Fruit fly (Drosophila melanogaster) whole organism, embryonic: Measurements from ENCODE around the gene DEF8.

ENCODE experiments used
- BEAF-32 ChIP-seq: fragments of 200-800 bp; sonication (Bioruptor generic); optimal IDR thresholded peaks from 3 replicates; lab custom pipeline; 2017; ENCODE audit warnings: missing biosample characterization, missing genetic modification characterization, mild to moderate bottlenecking, moderate library complexity, missing genetic modification reagents
- Bgb ChIP-seq: fragments of 200-800 bp; sonication (Bioruptor generic); IDR thresholded peaks from 2 replicates; pipeline ENCODE4 v1.3.6; 2022; ENCODE audit warnings: missing biosample characterization, missing genetic modification characterization; ENCODE audit not compliant: partially characterized antibody
- CG11456 ChIP-seq: fragments of 200-800 bp; sonication (Bioruptor generic); IDR thresholded peaks from 3 replicates; pipeline ENCODE4 v1.3.6; 2022; ENCODE audit warnings: missing biosample characterization, missing genetic modification characterization
- CG11560 ChIP-seq: fragments of 200-800 bp; sonication (Bioruptor generic); IDR thresholded peaks from 3 replicates; pipeline ENCODE4 v1.3.6; 2022; ENCODE audit warnings: missing biosample characterization, missing genetic modification characterization
- CG12155 ChIP-seq: fragments of 200-800 bp; sonication (Bioruptor generic); optimal IDR thresholded peaks from 3 replicates; lab custom pipeline; 2016; ENCODE audit warnings: missing biosample characterization, missing genetic modification characterization
- CG12299 ChIP-seq: fragments of 200-800 bp; sonication (Bioruptor generic); optimal IDR thresholded peaks from 2 replicates; lab custom pipeline; 2018; ENCODE audit warnings: missing biosample characterization, mild to moderate bottlenecking, missing genetic modification characterization
- CG14710 ChIP-seq: fragments of 200-800 bp; sonication (Bioruptor generic); optimal IDR thresholded peaks from 3 replicates; lab custom pipeline; 2019; ENCODE audit warnings: missing biosample characterization, mild to moderate bottlenecking, missing genetic modification characterization, moderate library complexity
- CG16779 ChIP-seq: fragments of 200-800 bp; sonication (Bioruptor generic); IDR thresholded peaks from 2 replicates; pipeline ENCODE4 v1.3.6; 2022; ENCODE audit warnings: missing biosample characterization, missing genetic modification characterization
- CG16863 ChIP-seq: fragments of 200-800 bp; sonication (Bioruptor generic); optimal IDR thresholded peaks from 3 replicates; lab custom pipeline; 2016; ENCODE audit warnings: missing biosample characterization, missing genetic modification characterization
- CG17612 ChIP-seq: fragments of 200-800 bp; sonication (Bioruptor generic); IDR thresholded peaks from 2 replicates; pipeline ENCODE4 v1.3.6; 2022; ENCODE audit warnings: missing biosample characterization, missing genetic modification characterization
- CG2116 ChIP-seq: fragments of 200-800 bp; sonication (Bioruptor generic); optimal IDR thresholded peaks from 3 replicates; lab custom pipeline; 2018; ENCODE audit warnings: missing biosample characterization, mild to moderate bottlenecking, missing genetic modification characterization
- CG34422 ChIP-seq: fragments of 200-800 bp; sonication (Bioruptor generic); IDR thresholded peaks from 3 replicates; pipeline ENCODE4 v1.3.6; 2022; ENCODE audit warnings: missing biosample characterization, missing genetic modification characterization
- CG3726 ChIP-seq: fragments of 200-800 bp; sonication (Bioruptor generic); IDR thresholded peaks from 3 replicates; pipeline ENCODE4, ENCODE4 v1.3.6; 2022; ENCODE audit warnings: missing biosample characterization, missing genetic modification characterization
- CG43689 ChIP-seq: fragments of 200-800 bp; sonication (Bioruptor generic); IDR thresholded peaks from 2 replicates; pipeline ENCODE4 v1.3.6; 2022; ENCODE audit warnings: missing biosample characterization, missing genetic modification characterization
- CG6791 ChIP-seq: fragments of 200-800 bp; sonication (Bioruptor generic); IDR thresholded peaks from 3 replicates; pipeline ENCODE4 v1.3.6; 2022; ENCODE audit warnings: missing biosample characterization, missing genetic modification characterization; ENCODE audit not compliant: partially characterized antibody
- CG7963 ChIP-seq: fragments of 200-800 bp; sonication (Bioruptor generic); IDR thresholded peaks from 3 replicates; pipeline ENCODE4 v1.3.6; 2022; ENCODE audit warnings: missing biosample characterization, missing genetic modification characterization; ENCODE audit not compliant: partially characterized antibody
- CG8478 ChIP-seq: fragments of >200 bp; optimal IDR thresholded peaks from 2 replicates; lab custom pipeline; 2018
- CkIIα-i1 ChIP-seq: fragments of 200-800 bp; sonication (Bioruptor generic); IDR thresholded peaks from 2 replicates; pipeline ENCODE4 v1.3.6; 2022; ENCODE audit warnings: missing biosample characterization, missing genetic modification characterization
- Dbx ChIP-seq: fragments of 200-800 bp; sonication (Bioruptor generic); IDR thresholded peaks from 3 replicates; pipeline ENCODE4 v1.3.6; 2022; ENCODE audit warnings: missing biosample characterization, missing genetic modification characterization
- Dip3 ChIP-seq: fragments of 200-800 bp; sonication (Bioruptor generic); optimal IDR thresholded peaks from 3 replicates; lab custom pipeline; 2016; ENCODE audit warnings: missing biosample characterization, missing genetic modification characterization
- Dref ChIP-seq: fragments of 200-800 bp; sonication (Bioruptor generic); IDR thresholded peaks from 2 replicates; pipeline ENCODE4 v1.3.6; 2022; ENCODE audit warnings: missing biosample characterization, missing genetic modification characterization
- HLH4C ChIP-seq: fragments of 200-800 bp; sonication (Bioruptor generic); IDR thresholded peaks from 3 replicates; pipeline ENCODE4 v1.3.6; 2022; ENCODE audit warnings: missing biosample characterization, missing genetic modification characterization; ENCODE audit not compliant: partially characterized antibody
- HLH54F ChIP-seq: fragments of 200-800 bp; sonication (Bioruptor generic); optimal IDR thresholded peaks from 3 replicates; lab custom pipeline; 2016; ENCODE audit warnings: missing biosample characterization, missing genetic modification characterization
- MBD-R2 ChIP-seq: fragments of 200-800 bp; sonication (Bioruptor generic); IDR thresholded peaks from 2 replicates; pipeline ENCODE4 v1.3.6; 2022; ENCODE audit warnings: missing biosample characterization, missing genetic modification characterization
- Med ChIP-seq: fragments of 200-800 bp; sonication (Bioruptor generic); peaks from one replicate; lab custom pipeline; 2016; ENCODE audit warnings: missing biosample characterization, missing genetic modification characterization, mild to moderate bottlenecking, inconsistent platforms, moderate library complexity
- NC2α ChIP-seq: fragments of 200-800 bp; sonication (Bioruptor generic); optimal IDR thresholded peaks from 2 replicates; lab custom pipeline; 2016; ENCODE audit warnings: missing biosample characterization, missing genetic modification characterization
- Opbp ChIP-seq: fragments of 200-800 bp; sonication (Bioruptor generic); IDR thresholded peaks from 3 replicates; pipeline ENCODE4 v1.3.6; 2022; ENCODE audit warnings: missing biosample characterization, missing genetic modification characterization; ENCODE audit not compliant: partially characterized antibody
- Scr ChIP-seq: fragments of 200-800 bp; sonication (Bioruptor generic); IDR thresholded peaks from 2 replicates; pipeline ENCODE4 v1.3.6; 2022; ENCODE audit warnings: missing biosample characterization, missing genetic modification characterization; ENCODE audit not compliant: partially characterized antibody
- cato ChIP-seq: fragments of 200-800 bp; sonication (Bioruptor generic); optimal IDR thresholded peaks from 2 replicates; lab custom pipeline; 2016; ENCODE audit warnings: missing biosample characterization, missing genetic modification characterization, borderline replicate concordance
- emc ChIP-seq: fragments of 200-800 bp; sonication (Bioruptor generic); optimal IDR thresholded peaks from 2 replicates; lab custom pipeline; 2016; ENCODE audit warnings: missing biosample characterization, missing genetic modification characterization
- eyg ChIP-seq: fragments of 200-800 bp; sonication (Bioruptor generic); optimal IDR thresholded peaks from 3 replicates; lab custom pipeline; 2016; ENCODE audit warnings: missing biosample characterization, missing genetic modification characterization
- gt ChIP-seq: fragments of 200-800 bp; sonication (Bioruptor generic); IDR thresholded peaks from 2 replicates; pipeline ENCODE4 v1.3.6; 2022; ENCODE audit warnings: missing biosample characterization, missing genetic modification characterization
- her ChIP-seq: fragments of 200-800 bp; sonication (Bioruptor generic); optimal IDR thresholded peaks from 2 replicates; lab custom pipeline; 2016; ENCODE audit warnings: missing biosample characterization, missing genetic modification characterization
- hkb ChIP-seq, 2 experiments: fragments of 200-800 bp in 1 of 2; fragments of >200 bp in 1 of 2; sonication (Bioruptor generic) in 1 of 2; IDR thresholded peaks in 1 of 2; optimal IDR thresholded peaks in 1 of 2; 2 replicates each; pipeline versions ENCODE4 v1.3.6 to Lab custom; 2017 to 2022; ENCODE audit warnings: missing biosample characterization in 1 of 2, missing genetic modification characterization in 1 of 2
- knrl ChIP-seq: fragments of 200-800 bp; sonication (Bioruptor generic); IDR thresholded peaks from 3 replicates; pipeline ENCODE4 v1.3.6; 2022; ENCODE audit warnings: missing biosample characterization, missing genetic modification characterization; ENCODE audit not compliant: partially characterized antibody
- phol ChIP-seq: fragments of 200-800 bp; sonication (Bioruptor generic); optimal IDR thresholded peaks from 3 replicates; lab custom pipeline; 2018; ENCODE audit warnings: missing biosample characterization, mild to moderate bottlenecking, missing genetic modification characterization, moderate library complexity
- ro ChIP-seq: fragments of 200-800 bp; sonication (Bioruptor generic); IDR thresholded peaks from 2 replicates; pipeline ENCODE4 v1.3.6; 2022; ENCODE audit warnings: missing biosample characterization, missing genetic modification characterization
- sens ChIP-seq: fragments of 200-800 bp; sonication (Bioruptor generic); peaks from one replicate; lab custom pipeline; 2016; ENCODE audit warnings: missing biosample characterization, missing genetic modification characterization
- sima ChIP-seq: fragments of 200-800 bp; sonication (Bioruptor generic); optimal IDR thresholded peaks from 2 replicates; lab custom pipeline; 2016; ENCODE audit warnings: missing biosample characterization, missing genetic modification characterization
- sna ChIP-seq: fragments of 200-800 bp; sonication (Bioruptor generic); IDR thresholded peaks from 2 replicates; pipeline ENCODE4 v1.3.6; 2022; ENCODE audit warnings: missing biosample characterization, missing genetic modification characterization; ENCODE audit not compliant: partially characterized antibody
- sqz ChIP-seq: fragments of 200-800 bp; sonication (Bioruptor generic); optimal IDR thresholded peaks from 3 replicates; lab custom pipeline; 2018; ENCODE audit warnings: missing biosample characterization, mild to moderate bottlenecking, missing genetic modification characterization
- ssp ChIP-seq: fragments of 200-800 bp; sonication (Bioruptor generic); IDR thresholded peaks from 2 replicates; pipeline ENCODE4 v1.3.6; 2022; ENCODE audit warnings: missing biosample characterization, missing genetic modification characterization
- stwl ChIP-seq: fragments of 200-800 bp; sonication (Bioruptor generic); optimal IDR thresholded peaks from 3 replicates; lab custom pipeline; 2018; ENCODE audit warnings: missing biosample characterization, mild to moderate bottlenecking, missing genetic modification characterization, moderate library complexity
- sug ChIP-seq: fragments of 200-800 bp; optimal IDR thresholded peaks from 2 replicates; lab custom pipeline; 2019; ENCODE audit warnings: missing biosample characterization, mild to moderate bottlenecking, missing genetic modification characterization, moderate library complexity
- tna ChIP-seq: fragments of 200-800 bp; sonication (Bioruptor generic); IDR thresholded peaks from 2 replicates; pipeline ENCODE4 v1.3.6; 2022; ENCODE audit warnings: missing biosample characterization, missing genetic modification characterization; ENCODE audit not compliant: partially characterized antibody
- vnd ChIP-seq: fragments of 200-800 bp; sonication (Bioruptor generic); IDR thresholded peaks from 3 replicates; pipeline ENCODE4 v1.3.6; 2022; ENCODE audit warnings: missing biosample characterization, missing genetic modification characterization; ENCODE audit not compliant: partially characterized antibody
- zen2 ChIP-seq: fragments of 200-800 bp; sonication (Bioruptor generic); IDR thresholded peaks from 3 replicates; pipeline ENCODE4 v1.3.6; 2022; ENCODE audit warnings: missing biosample characterization, missing genetic modification characterization; ENCODE audit not compliant: partially characterized antibody

DEF8 gene

DNA sequence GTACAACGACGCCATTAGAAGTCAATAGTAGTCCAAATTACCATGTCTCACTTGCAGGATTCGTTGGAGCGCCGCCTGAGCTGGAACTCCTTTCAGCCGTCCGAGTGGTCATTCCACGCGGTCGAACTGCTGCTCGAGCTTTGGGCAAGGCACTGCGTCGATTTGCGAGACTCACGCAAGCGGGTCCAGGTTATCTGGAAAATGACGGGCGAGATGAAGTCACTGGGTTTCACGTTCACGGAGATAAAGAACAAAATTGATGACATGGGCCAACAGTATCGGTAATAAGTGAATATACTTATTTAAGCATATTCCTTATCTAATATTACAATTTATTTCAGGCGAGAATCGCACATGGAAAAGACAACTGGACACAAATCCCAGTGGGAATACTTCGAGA lies 13.3 kb upstream of the DEF8 start:
- TF ChIP-seq sens (GFP tag; lab: Kevin White, UChicago) (peak; percentile 12), CG11560 (tag; lab: Robert Waterston, UW) (0 out of 3 replicates have a peak, but pooled peaks have one; percentile 10), CG8478 (lab: Kevin White, UChicago) (no peak)

DNA sequence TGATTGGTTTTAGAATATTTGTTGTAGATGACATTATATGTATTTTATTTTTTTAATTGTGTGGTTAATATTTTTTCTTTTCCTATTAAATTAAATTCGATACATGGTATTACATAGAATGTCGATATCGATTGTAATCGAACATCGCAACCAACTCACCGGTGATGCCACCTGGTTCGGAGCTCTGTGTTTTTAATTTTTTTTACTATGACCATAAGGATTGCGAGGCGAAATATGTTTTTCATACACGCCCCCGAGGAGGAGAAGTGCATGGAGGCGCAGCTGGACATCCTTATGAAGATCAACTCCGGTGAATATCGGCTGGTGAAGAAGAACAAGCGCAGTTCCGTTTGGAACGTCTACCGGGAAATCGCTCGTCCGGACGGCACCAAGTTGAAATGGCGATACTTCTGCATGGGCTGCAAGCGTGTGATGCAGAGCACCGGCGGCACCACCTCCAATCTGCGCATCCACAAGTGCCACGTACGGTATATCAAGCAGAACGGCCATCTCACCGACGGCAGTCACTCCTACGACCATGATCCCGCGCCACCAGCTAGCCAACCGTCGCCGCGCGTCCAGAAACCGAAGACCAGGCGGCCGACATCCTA lies 12.0 kb upstream of the DEF8 start, which contains the start of gene CG11560:
TSS of gene CG11560 (plus strand) at position 145 of the 611 bp plus-strand sequence.
- peak; percentile 67 for TF ChIP-seq Bgb
- TF ChIP-seq knrl (GFP tag; lab: Robert Waterston, UW): peak; percentile 42; the same call in 2 of the 3 replicates
- TF ChIP-seq sima (GFP tag; lab: Kevin White, UChicago): no peak
- peak; percentile 60 for TF ChIP-seq sqz (GFP tag; lab: Kevin White, UChicago)
- no peak for TF ChIP-seq CG43689 (GFP tag; lab: Robert Waterston, UW)
- 0 out of 2 replicates have a peak, but pooled peaks have one; percentile 25 for TF ChIP-seq tna (GFP tag; lab: Robert Waterston, UW)
- no peak for TF ChIP-seq CG12299 (tag; lab: Kevin White, UChicago)
- TF ChIP-seq NC2α: no peak
- peak; percentile 43 for TF ChIP-seq phol
- TF ChIP-seq sna (GFP tag; lab: Robert Waterston, UW): peak; percentile 55; the same call in 1 of the 2 replicates
- TF ChIP-seq HLH54F (GFP tag; lab: Kevin White, UChicago): no peak
- TF ChIP-seq BEAF-32: peak; percentile 76
- TF ChIP-seq CG34422 (GFP tag; lab: Robert Waterston, UW): no peak
- TF ChIP-seq CG3726: no peak
- peak; percentile 76 for TF ChIP-seq Med (GFP tag; lab: Kevin White, UChicago)
- no peak for TF ChIP-seq emc (GFP tag; lab: Kevin White, UChicago)
- TF ChIP-seq Dref (GFP tag; lab: Robert Waterston, UW): peak; percentile 85
- TF ChIP-seq CG2116 (GFP tag; lab: Kevin White, UChicago): peak; percentile 61
- TF ChIP-seq CG7963 (GFP tag; lab: Robert Waterston, UW): peak; percentile 53; the same call in 1 of the 3 replicates
- no peak for TF ChIP-seq Dbx (GFP tag; lab: Robert Waterston, UW)
- no peak for TF ChIP-seq ssp (GFP tag; lab: Robert Waterston, UW)
- no peak for TF ChIP-seq ro (GFP tag; lab: Robert Waterston, UW)
- no peak for TF ChIP-seq CkIIα-i1 (GFP tag; lab: Robert Waterston, UW)
- TF ChIP-seq CG11456 (GFP tag; lab: Robert Waterston, UW): no peak
- TF ChIP-seq CG16863 (GFP tag; lab: Kevin White, UChicago): no peak
- no peak for TF ChIP-seq her (GFP tag; lab: Kevin White, UChicago)
- no peak for TF ChIP-seq eyg (GFP tag; lab: Kevin White, UChicago)
- no peak for TF ChIP-seq sug (tag; lab: Kevin White, UChicago)
- TF ChIP-seq vnd (GFP tag; lab: Robert Waterston, UW): peak; percentile 69
- no peak for TF ChIP-seq gt
- no peak for TF ChIP-seq CG12155 (GFP tag; lab: Kevin White, UChicago)
- no peak for TF ChIP-seq CG17612 (GFP tag; lab: Robert Waterston, UW)
- TF ChIP-seq cato: no peak
- no peak for TF ChIP-seq hkb (optimal IDR thresholded peaks at IDR 0.05; lab: Kevin White, UChicago)
- TF ChIP-seq hkb (GFP tag; IDR thresholded peaks at IDR 0.05; lab: Robert Waterston, UW): no peak
- peak; percentile 40; the same call in 2 of the 3 replicates for TF ChIP-seq Opbp
- TF ChIP-seq CG16779: no peak
- TF ChIP-seq HLH4C: peak; percentile 78
- TF ChIP-seq MBD-R2 (GFP tag; lab: Robert Waterston, UW): peak; percentile 79
- TF ChIP-seq zen2 (GFP tag; lab: Robert Waterston, UW): peak; percentile 28; the same call in 1 of the 3 replicates
- TF ChIP-seq Dip3: no peak
- TF ChIP-seq CG14710 (tag; lab: Kevin White, UChicago): peak; percentile 19
- TF ChIP-seq CG6791: peak; percentile 55; the same call in 2 of the 3 replicates
- TF ChIP-seq Scr (GFP tag; lab: Robert Waterston, UW): peak; percentile 73
- TF ChIP-seq stwl (tag; lab: Kevin White, UChicago): peak; percentile 82
